Worm (Caenorhabditis elegans) whole organism, midembryonic: ENCODE data around the gene K02D10.2.

ENCODE experiments used
- T22C8.4 ChIP-seq: fragments of 200-800 bp; sonication (Bioruptor generic); IDR thresholded peaks from 2 replicates; pipeline ENCODE4 v1.3.6; 2022; ENCODE audit warnings: missing genetic modification characterization, missing compliant biosample characterization
- cog-1 ChIP-seq: sonication (generic microtip); optimal IDR thresholded peaks from 2 replicates; lab custom pipeline; 2016; ENCODE audit warnings: missing genetic modification characterization, missing compliant biosample characterization
- flt-1 ChIP-seq: fragments of 200-800 bp; sonication (Bioruptor generic); IDR thresholded peaks from 2 replicates; pipeline ENCODE4 v1.3.6; 2022; ENCODE audit warnings: missing genetic modification characterization, missing compliant biosample characterization
- klf-2 ChIP-seq: fragments of 200-800 bp; sonication (Bioruptor generic); conservative IDR thresholded peaks from 2 replicates; pipeline ENCODE4 v1.3.6; 2022; ENCODE audit warnings: missing genetic modification reagents, missing genetic modification characterization, missing compliant biosample characterization
- med-1 ChIP-seq: sonication (generic microtip); optimal IDR thresholded peaks from 2 replicates; lab custom pipeline; 2017; ENCODE audit warnings: missing genetic modification characterization, mild to moderate bottlenecking, missing compliant biosample characterization, antibody characterized with exemption, missing genetic modification reagents; ENCODE audit not compliant: insufficient read depth
- ref-1 ChIP-seq: fragments of 200-800 bp; sonication (Bioruptor generic); conservative IDR thresholded peaks from 2 replicates; pipeline ENCODE4 v1.3.6; 2022; ENCODE audit warnings: missing genetic modification reagents, missing genetic modification characterization, missing compliant biosample characterization
- tab-1 ChIP-seq: fragments of 200-800 bp; sonication (Bioruptor generic); IDR thresholded peaks from 2 replicates; pipeline ENCODE4 v1.3.6; 2022; ENCODE audit warnings: missing genetic modification characterization, missing compliant biosample characterization
- ztf-23 ChIP-seq: fragments of 200-800 bp; sonication (Bioruptor generic); IDR thresholded peaks from 2 replicates; pipeline ENCODE4 v1.3.6; 2022; ENCODE audit warnings: missing genetic modification reagents, missing genetic modification characterization, missing compliant biosample characterization
- ztf-29 ChIP-seq: fragments of 200-800 bp; sonication (Bioruptor generic); IDR thresholded peaks from 2 replicates; pipeline ENCODE4 v1.3.6; 2022; ENCODE audit warnings: missing genetic modification reagents, missing genetic modification characterization, missing compliant biosample characterization

The K02D10.2 gene

DNA sequence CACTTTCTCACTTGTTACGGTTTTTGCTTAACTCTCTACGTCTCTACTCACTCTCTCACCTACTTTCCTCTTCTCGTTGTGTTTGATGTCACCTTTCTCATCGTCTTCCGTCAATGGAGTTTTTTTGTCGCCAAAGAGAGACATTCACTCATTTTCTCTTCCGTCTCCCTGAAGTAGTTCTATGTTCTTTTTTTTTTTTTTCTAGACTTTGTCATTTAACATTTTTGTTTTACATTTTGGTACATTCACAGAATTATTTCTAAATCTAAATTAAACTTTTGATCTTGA is 29.7 kb upstream of the K02D10.2 start:
- no peak for TF ChIP-seq T22C8.4 (GFP tag; lab: Robert Waterston, UW)
- no peak for TF ChIP-seq med-1 (GFP tag; lab: Kevin White, UChicago)
- no peak for TF ChIP-seq ref-1
- no peak for TF ChIP-seq ztf-23 (GFP tag; lab: Robert Waterston, UW)
- TF ChIP-seq klf-2 (GFP tag; lab: Robert Waterston, UW): no peak
- no peak for TF ChIP-seq flt-1
- TF ChIP-seq ztf-29 (GFP tag; lab: Robert Waterston, UW): no peak
- TF ChIP-seq tab-1: no peak
- TF ChIP-seq cog-1 (tag; lab: Kevin White, UChicago): no peak

DNA sequence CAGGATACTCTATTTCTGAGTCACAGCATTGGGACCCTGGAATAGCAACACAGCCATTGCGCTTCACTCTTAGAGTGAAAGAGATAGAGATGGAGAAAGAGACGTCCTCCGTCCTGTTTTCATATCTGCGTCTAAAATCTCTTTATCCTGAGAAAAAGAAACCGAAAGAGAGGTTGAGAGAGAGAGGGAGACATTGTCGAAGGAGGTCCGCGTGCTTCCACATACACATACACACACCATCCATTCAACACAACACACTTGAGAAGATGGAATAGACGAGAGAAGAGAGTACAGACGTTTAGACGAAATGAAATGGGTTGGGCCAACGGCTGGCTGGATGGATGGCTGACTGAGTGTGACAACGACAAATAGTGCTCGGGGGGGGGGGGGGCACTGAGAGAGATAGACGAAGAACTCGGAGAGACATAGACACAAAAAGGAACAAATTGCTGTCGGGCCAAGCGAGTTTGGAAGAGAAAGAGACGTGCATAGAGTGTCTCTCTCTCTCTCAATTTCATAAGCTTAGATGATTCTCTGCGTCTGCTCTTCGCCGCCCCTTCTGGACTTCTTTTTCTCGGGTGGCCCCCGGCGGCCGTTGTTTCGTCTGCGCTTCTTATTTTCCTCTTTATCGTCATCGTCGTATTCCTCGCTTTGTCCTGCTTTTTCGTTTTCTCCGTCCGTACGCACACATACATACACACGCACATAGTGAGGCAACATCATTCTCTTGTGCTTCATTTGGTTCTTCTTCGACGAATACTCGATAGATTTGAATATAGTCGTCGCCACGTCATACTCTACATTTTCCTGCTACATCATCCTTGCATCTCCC is 29.1 kb upstream of the K02D10.2 start, which contains the start of gene F54F2.6:
Gene F54F2.6 (minus strand): TSS at position 738 of the 832 bp plus-strand sequence.
- TF ChIP-seq cog-1 (tag; lab: Kevin White, UChicago) (peak; percentile 94), ref-1 (no peak), tab-1 (0 out of 2 replicates have a peak, but pooled peaks have one; percentile 33), flt-1 (peak; percentile 65; the same call in 1 of the 2 replicates), klf-2 (GFP tag; lab: Robert Waterston, UW) (no peak)

DNA sequence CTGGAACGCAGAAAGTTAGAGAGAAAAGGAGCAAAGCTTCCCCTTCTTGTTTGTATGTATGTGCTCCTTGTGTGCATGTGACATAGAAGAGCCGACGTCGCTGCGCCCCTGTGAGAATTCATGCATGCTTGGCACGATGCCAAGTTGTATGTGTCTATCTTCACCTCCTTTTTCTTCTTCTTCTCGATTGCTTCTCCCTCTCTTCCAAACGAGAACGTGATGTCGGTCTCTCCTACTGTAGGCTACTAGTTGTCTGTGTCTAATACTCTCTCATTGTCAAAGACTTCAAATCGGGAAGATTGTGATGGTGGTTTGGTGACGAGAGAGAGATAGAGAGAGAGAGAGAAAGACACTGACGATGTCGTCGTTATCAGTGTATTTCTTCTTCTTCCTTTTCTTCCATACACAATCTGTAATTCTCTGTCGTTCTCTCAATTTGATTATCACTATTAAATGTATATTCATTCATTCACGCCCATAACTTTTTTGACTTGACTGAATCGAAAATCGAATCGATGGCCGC is 26.2 kb upstream of the K02D10.2 start:
- TF ChIP-seq flt-1: 0 out of 2 replicates have a peak, but pooled peaks have one; percentile 16
- no peak for TF ChIP-seq tab-1

DNA sequence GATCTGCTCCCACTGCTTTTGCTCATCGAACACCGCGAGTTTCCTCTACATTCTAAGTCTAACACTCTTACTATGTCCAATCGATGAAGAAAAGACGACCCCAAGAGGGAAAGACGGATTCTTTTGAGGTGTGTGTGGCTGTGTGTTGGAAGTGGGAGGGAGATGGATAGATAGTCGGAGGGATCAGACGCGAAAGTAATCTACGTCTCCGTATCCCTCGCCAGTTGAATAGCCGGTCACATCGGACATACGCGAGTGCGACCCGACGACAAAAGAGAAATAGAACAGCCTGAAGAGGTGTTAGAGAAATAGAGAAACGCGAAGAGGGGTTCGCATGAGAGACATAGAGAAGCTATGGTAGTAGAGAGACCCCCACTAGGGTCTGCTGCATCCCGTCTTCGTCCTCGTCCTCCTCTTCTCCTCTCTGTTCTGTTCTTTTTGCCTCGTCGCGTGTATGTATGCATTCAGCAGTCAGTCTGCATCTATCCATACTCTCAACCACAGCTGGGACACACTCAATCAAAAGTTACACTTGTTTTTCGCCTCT is 24.6 kb upstream of the K02D10.2 start:
- TF ChIP-seq ztf-23 (GFP tag; lab: Robert Waterston, UW) (no peak), T22C8.4 (GFP tag; lab: Robert Waterston, UW) (peak; percentile 68), cog-1 (tag; lab: Kevin White, UChicago) (peak; percentile 82), tab-1 (no peak), ref-1 (no peak)

DNA sequence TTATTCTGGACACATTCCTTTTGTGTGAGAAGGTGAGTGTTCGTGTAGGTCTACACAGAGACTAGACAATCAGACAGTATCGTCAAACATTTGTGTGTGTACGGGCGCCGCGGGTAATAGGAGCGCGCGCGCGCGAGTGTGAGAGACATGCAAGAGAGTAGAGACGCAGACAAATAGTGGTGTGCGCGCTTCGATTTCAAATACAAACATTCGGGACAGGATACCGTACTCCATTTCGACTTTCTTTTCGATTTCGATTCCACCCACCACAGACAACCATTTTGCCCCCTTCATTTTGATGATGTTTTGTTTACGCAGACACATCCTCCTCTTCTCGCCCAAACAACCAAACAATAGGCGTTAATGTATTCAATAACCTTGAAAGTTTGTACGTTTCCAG is 23.7 kb upstream of the K02D10.2 start:
- TF ChIP-seq klf-2 (GFP tag; lab: Robert Waterston, UW) (no peak), ztf-29 (GFP tag; lab: Robert Waterston, UW) (no peak), flt-1 (peak; percentile 67; the same call in 1 of the 2 replicates), ref-1 (no peak), ztf-23 (GFP tag; lab: Robert Waterston, UW) (no peak), med-1 (GFP tag; lab: Kevin White, UChicago) (no peak), cog-1 (tag; lab: Kevin White, UChicago) (peak; percentile 23), T22C8.4 (GFP tag; lab: Robert Waterston, UW) (no peak), tab-1 (no peak)

DNA sequence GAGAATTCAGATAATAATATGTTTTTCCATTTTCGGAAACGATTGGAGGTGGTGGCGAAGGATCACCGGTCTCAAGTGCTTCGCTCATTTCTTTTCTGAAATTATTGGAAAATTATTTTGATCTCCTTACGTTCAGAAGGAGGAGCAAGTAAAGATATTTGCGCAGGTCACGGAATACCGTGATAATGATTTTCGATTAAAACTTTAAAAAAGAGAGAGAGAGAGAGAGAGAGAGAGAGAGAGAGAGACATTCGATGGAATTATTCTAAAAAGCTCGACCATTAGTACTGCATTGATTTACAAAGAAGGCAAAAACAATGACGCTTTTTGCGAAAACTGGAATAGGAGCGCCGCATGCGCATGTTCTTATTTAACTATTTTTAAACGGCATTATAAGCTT is 21.2 kb upstream of the K02D10.2 start, which contains the start of gene ztf-1:
Gene ztf-1 (minus strand): TSS at position 101 of the 400 bp plus-strand sequence.
- TF ChIP-seq med-1 (GFP tag; lab: Kevin White, UChicago) (no peak), cog-1 (tag; lab: Kevin White, UChicago) (no peak), T22C8.4 (GFP tag; lab: Robert Waterston, UW) (no peak), flt-1 (no peak), tab-1 (no peak)

DNA sequence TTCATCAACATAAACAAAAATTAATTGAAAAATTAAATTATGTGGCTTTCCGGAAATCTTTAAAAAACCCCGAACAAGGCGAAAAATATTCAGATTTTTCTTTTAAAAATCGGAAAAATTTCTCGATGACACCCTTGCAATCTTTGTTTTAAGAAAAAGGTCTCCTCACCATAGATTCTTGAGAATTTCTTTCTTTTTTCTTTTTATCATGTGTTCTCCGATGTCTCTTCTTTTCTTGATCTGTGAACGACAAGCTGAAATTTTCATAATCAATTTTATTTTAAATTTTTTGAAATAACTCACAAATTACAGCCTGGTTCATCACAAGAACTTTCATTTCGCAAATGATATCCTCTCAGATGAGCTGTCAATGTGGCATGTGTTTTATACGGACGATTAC is 20.2 kb upstream of the K02D10.2 start, which contains the start of the genes zfp-1 and F54F2.14:
Gene zfp-1 (plus strand): TSS at position 301 of the 400 bp plus-strand sequence.
Gene F54F2.14 (plus strand): TSS at position 312 of the 400 bp plus-strand sequence.
- TF ChIP-seq ztf-23 (GFP tag; lab: Robert Waterston, UW) (no peak), klf-2 (GFP tag; lab: Robert Waterston, UW) (no peak), med-1 (GFP tag; lab: Kevin White, UChicago) (no peak), tab-1 (no peak), flt-1 (no peak), T22C8.4 (GFP tag; lab: Robert Waterston, UW) (no peak), ref-1 (no peak), ztf-29 (GFP tag; lab: Robert Waterston, UW) (no peak), cog-1 (tag; lab: Kevin White, UChicago) (no peak)

DNA sequence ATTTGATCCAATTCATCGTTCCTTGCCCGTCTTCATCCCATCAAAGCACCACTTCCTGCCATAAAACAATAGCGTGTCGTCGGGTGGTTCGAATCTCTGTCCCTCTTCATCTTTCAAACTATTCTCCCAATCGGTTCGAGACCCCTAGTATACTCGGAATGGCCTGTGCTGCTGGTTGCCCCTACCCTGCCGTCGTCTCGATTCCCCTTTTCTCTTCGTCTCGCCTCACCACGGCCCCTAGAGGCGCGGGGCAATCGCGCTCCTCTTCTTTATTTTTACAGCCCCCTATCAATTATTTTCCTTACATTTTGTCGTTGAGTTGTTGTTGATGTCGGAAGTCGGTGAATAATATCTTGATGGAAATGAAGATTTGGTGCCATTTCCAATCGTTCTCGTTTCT is 17.6 kb upstream of the K02D10.2 start:
- TF ChIP-seq flt-1 (no peak), tab-1 (no peak), ztf-23 (GFP tag; lab: Robert Waterston, UW) (no peak), med-1 (GFP tag; lab: Kevin White, UChicago) (no peak), klf-2 (GFP tag; lab: Robert Waterston, UW) (no peak), ref-1 (no peak), T22C8.4 (GFP tag; lab: Robert Waterston, UW) (no peak), ztf-29 (GFP tag; lab: Robert Waterston, UW) (no peak), cog-1 (tag; lab: Kevin White, UChicago) (no peak)

DNA sequence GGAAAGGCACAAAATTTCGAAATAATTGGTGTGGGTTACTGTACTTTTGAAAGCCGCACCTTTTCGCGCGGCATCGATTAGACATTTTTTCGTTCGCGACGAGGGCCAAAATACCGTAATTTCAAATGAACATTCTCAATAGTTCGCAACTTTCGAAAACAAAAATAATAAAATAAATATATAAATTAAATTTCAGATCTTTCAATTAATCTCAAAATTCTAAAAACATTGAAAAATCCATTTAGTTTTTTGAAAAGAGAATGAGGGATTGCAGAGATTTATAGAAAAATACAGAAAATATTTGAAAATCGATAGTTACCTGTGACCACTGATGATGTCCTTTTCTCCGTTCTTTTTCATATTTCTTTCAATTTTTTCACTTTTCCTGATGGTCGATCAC is 15.0 kb upstream of the K02D10.2 start, which contains the start of gene K02D10.8:
Gene K02D10.8 (plus strand): TSS at position 301 of the 400 bp plus-strand sequence.
- TF ChIP-seq ztf-23 (GFP tag; lab: Robert Waterston, UW) (no peak), tab-1 (no peak), klf-2 (GFP tag; lab: Robert Waterston, UW) (no peak), T22C8.4 (GFP tag; lab: Robert Waterston, UW) (no peak)

DNA sequence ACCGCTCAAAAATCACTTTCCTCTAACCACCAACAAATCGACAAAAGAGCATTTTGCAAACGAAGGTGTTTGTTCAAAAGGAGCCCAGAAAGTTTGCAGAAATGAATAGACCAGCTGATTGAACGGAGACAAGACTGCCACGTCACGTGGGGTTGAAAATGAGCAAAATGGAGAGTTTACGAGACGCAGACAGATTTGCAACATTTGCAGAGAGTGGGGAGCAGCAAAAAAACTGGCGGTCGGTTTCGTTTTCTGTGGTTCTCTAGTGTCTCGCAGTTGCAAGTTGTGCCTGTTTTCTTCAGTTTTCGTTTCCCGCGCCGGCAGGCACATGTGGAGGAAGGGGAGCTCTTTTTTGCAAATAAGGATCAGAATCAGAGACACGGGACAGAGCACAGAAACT is 14.4 kb upstream of the K02D10.2 start:
- no peak for TF ChIP-seq T22C8.4 (GFP tag; lab: Robert Waterston, UW)
- no peak for TF ChIP-seq ref-1
- no peak for TF ChIP-seq klf-2 (GFP tag; lab: Robert Waterston, UW)
- no peak for TF ChIP-seq ztf-29 (GFP tag; lab: Robert Waterston, UW)
- no peak for TF ChIP-seq cog-1 (tag; lab: Kevin White, UChicago)
- TF ChIP-seq med-1 (GFP tag; lab: Kevin White, UChicago): no peak
- TF ChIP-seq tab-1: no peak
- no peak for TF ChIP-seq flt-1
- no peak for TF ChIP-seq ztf-23 (GFP tag; lab: Robert Waterston, UW)
